Worm (Caenorhabditis elegans) whole organism, late embryonic: ENCODE data around the gene C08F11.17.

Experiments used
- C08G9.2 ChIP-seq: sonication (generic microtip); optimal IDR thresholded peaks from 2 replicates; lab custom pipeline; 2016; ENCODE audit warnings: mild to moderate bottlenecking, missing genetic modification characterization, moderate library complexity, missing compliant biosample characterization
- F13H6.1 ChIP-seq: sonication (generic microtip); optimal IDR thresholded peaks from 2 replicates; lab custom pipeline; 2016; ENCODE audit warnings: missing genetic modification characterization, missing compliant biosample characterization
- K02D7.2 ChIP-seq: sonication (generic microtip); optimal IDR thresholded peaks from 2 replicates; lab custom pipeline; 2017; ENCODE audit warnings: mild to moderate bottlenecking, missing genetic modification characterization, missing compliant biosample characterization
- T23F11.4 ChIP-seq: fragments of 200-800 bp; sonication (Bioruptor generic); optimal IDR thresholded peaks from 2 replicates; lab custom pipeline; 2018; ENCODE audit warnings: mild to moderate bottlenecking, missing genetic modification characterization, missing compliant biosample characterization
- ahr-1 ChIP-seq: sonication (generic microtip); optimal IDR thresholded peaks from 2 replicates; lab custom pipeline; 2016; ENCODE audit warnings: missing genetic modification characterization, missing compliant biosample characterization
- ceh-18 ChIP-seq: sonication (generic microtip); optimal IDR thresholded peaks from 2 replicates; lab custom pipeline; 2016; ENCODE audit warnings: missing genetic modification characterization, missing compliant biosample characterization
- ceh-19 ChIP-seq: fragments of 200-800 bp; sonication (Bioruptor generic); optimal IDR thresholded peaks from 2 replicates; lab custom pipeline; 2018; ENCODE audit warnings: mild to moderate bottlenecking, missing genetic modification characterization, missing compliant biosample characterization
- ceh-22 ChIP-seq: sonication (generic microtip); optimal IDR thresholded peaks from 2 replicates; lab custom pipeline; 2017; ENCODE audit warnings: missing biosample characterization, missing genetic modification characterization
- ceh-24 ChIP-seq: sonication (generic microtip); optimal IDR thresholded peaks from 2 replicates; lab custom pipeline; 2016; ENCODE audit warnings: mild to moderate bottlenecking, missing genetic modification characterization, missing compliant biosample characterization
- ceh-30 ChIP-seq: fragments of 150-350 bp; optimal IDR thresholded peaks from 2 replicates; lab custom pipeline; 2014; ENCODE audit warnings: missing biosample characterization, missing genetic modification characterization
- ceh-34 ChIP-seq: sonication (generic microtip); optimal IDR thresholded peaks from 2 replicates; lab custom pipeline; 2016; ENCODE audit warnings: mild to moderate bottlenecking, missing genetic modification characterization, missing compliant biosample characterization
- ceh-48 ChIP-seq: sonication (generic microtip); optimal IDR thresholded peaks from 2 replicates; lab custom pipeline; 2016; ENCODE audit warnings: missing genetic modification characterization, inconsistent platforms, missing compliant biosample characterization
- ceh-9 ChIP-seq: sonication (generic microtip); optimal IDR thresholded peaks from 2 replicates; lab custom pipeline; 2016; ENCODE audit warnings: mild to moderate bottlenecking, missing genetic modification characterization, inconsistent platforms, missing compliant biosample characterization
- che-1 ChIP-seq: sonication (generic microtip); optimal IDR thresholded peaks from 2 replicates; lab custom pipeline; 2016; ENCODE audit warnings: mild to moderate bottlenecking, missing genetic modification characterization, missing compliant biosample characterization
- dve-1 ChIP-seq: sonication (generic microtip); optimal IDR thresholded peaks from 2 replicates; lab custom pipeline; 2017; ENCODE audit warnings: antibody characterized with exemption, mild to moderate bottlenecking, missing genetic modification characterization, missing compliant biosample characterization
- ets-4 ChIP-seq: sonication (generic microtip); optimal IDR thresholded peaks from 2 replicates; lab custom pipeline; 2016; ENCODE audit warnings: missing genetic modification characterization, missing compliant biosample characterization
- eyg-1 ChIP-seq: sonication (generic microtip); optimal IDR thresholded peaks from 2 replicates; lab custom pipeline; 2016; ENCODE audit warnings: missing genotype, missing genetic modification characterization, missing compliant biosample characterization
- fax-1 ChIP-seq: sonication (generic microtip); optimal IDR thresholded peaks from 2 replicates; lab custom pipeline; 2016; ENCODE audit warnings: missing genotype, missing genetic modification characterization, missing compliant biosample characterization
- hlh-13 ChIP-seq: fragments of 200-800 bp; sonication (Bioruptor generic); optimal IDR thresholded peaks from 2 replicates; lab custom pipeline; 2018; ENCODE audit warnings: mild to moderate bottlenecking, missing genetic modification characterization, missing compliant biosample characterization
- hlh-8 ChIP-seq: sonication (generic microtip); optimal IDR thresholded peaks from 2 replicates; lab custom pipeline; 2016; ENCODE audit warnings: missing genotype, missing genetic modification characterization, missing compliant biosample characterization
- lim-6 ChIP-seq: sonication (generic microtip); optimal IDR thresholded peaks from 2 replicates; lab custom pipeline; 2016; ENCODE audit warnings: missing genetic modification characterization, missing compliant biosample characterization
- lin-11 ChIP-seq: fragments of 200-800 bp; sonication (Bioruptor generic); optimal IDR thresholded peaks from 2 replicates; lab custom pipeline; 2018; ENCODE audit warnings: mild to moderate bottlenecking, missing genetic modification characterization, missing compliant biosample characterization
- madf-2 ChIP-seq: sonication (generic microtip); optimal IDR thresholded peaks from 2 replicates; lab custom pipeline; 2017; ENCODE audit warnings: missing genetic modification characterization, missing compliant biosample characterization
- mec-3 ChIP-seq: sonication (generic microtip); optimal IDR thresholded peaks from 2 replicates; lab custom pipeline; 2016; ENCODE audit warnings: borderline replicate concordance, missing genetic modification characterization, missing compliant biosample characterization
- nfya-1 ChIP-seq: sonication (generic microtip); optimal IDR thresholded peaks from 2 replicates; lab custom pipeline; 2017; ENCODE audit warnings: missing genetic modification characterization, mild to moderate bottlenecking, missing compliant biosample characterization, antibody characterized with exemption, moderate library complexity
- nhr-11 ChIP-seq: fragments of 150-350 bp; optimal IDR thresholded peaks from 2 replicates; lab custom pipeline; 2014; ENCODE audit warnings: missing biosample characterization, missing genetic modification characterization
- nhr-232 ChIP-seq: sonication (generic microtip); optimal IDR thresholded peaks from 2 replicates; lab custom pipeline; 2016; ENCODE audit warnings: missing genetic modification characterization, missing compliant biosample characterization
- npax-4 ChIP-seq: sonication (generic microtip); optimal IDR thresholded peaks from 2 replicates; lab custom pipeline; 2016; ENCODE audit warnings: missing genetic modification characterization, missing compliant biosample characterization
- pag-3 ChIP-seq: sonication (generic microtip); optimal IDR thresholded peaks from 2 replicates; lab custom pipeline; 2016; ENCODE audit warnings: missing compliant biosample characterization, missing genetic modification characterization, borderline replicate concordance
- pat-9 ChIP-seq: fragments of 200-800 bp; sonication (Bioruptor generic); optimal IDR thresholded peaks from 2 replicates; lab custom pipeline; 2018; ENCODE audit warnings: mild to moderate bottlenecking, missing genetic modification characterization, moderate library complexity, missing compliant biosample characterization
- pha-2 ChIP-seq: sonication (generic microtip); optimal IDR thresholded peaks from 2 replicates; lab custom pipeline; 2017; ENCODE audit warnings: mild to moderate bottlenecking, missing genetic modification characterization, missing compliant biosample characterization
- ref-2 ChIP-seq: sonication (generic microtip); optimal IDR thresholded peaks from 2 replicates; lab custom pipeline; 2016; ENCODE audit warnings: missing genetic modification characterization, missing compliant biosample characterization
- rnt-1 ChIP-seq: sonication (generic microtip); optimal IDR thresholded peaks from 2 replicates; lab custom pipeline; 2016; ENCODE audit warnings: missing genetic modification characterization, missing compliant biosample characterization
- syd-9 ChIP-seq: sonication (generic microtip); optimal IDR thresholded peaks from 2 replicates; lab custom pipeline; 2016; ENCODE audit warnings: mild to moderate bottlenecking, missing genetic modification characterization, moderate library complexity, missing compliant biosample characterization
- tbx-2 ChIP-seq: sonication (generic microtip); optimal IDR thresholded peaks from 2 replicates; lab custom pipeline; 2016; ENCODE audit warnings: missing genetic modification characterization, missing compliant biosample characterization
- ttx-3 ChIP-seq: sonication (generic microtip); optimal IDR thresholded peaks from 2 replicates; lab custom pipeline; 2016; ENCODE audit warnings: missing genetic modification reagents, missing genetic modification characterization, missing compliant biosample characterization
- unc-3 ChIP-seq, 2 experiments: fragments of 200-800 bp in 1 of 2; sonication (Bioruptor generic) in 1 of 2; sonication (generic microtip) in 1 of 2; conservative IDR thresholded peaks in 1 of 2; optimal IDR thresholded peaks in 1 of 2; 2 replicates each; pipeline versions ENCODE4 v1.3.6 to Lab custom; 2016 to 2022; ENCODE audit warnings: missing compliant biosample characterization in 2 of 2, missing genetic modification characterization in 2 of 2, missing genetic modification reagents in 1 of 2
- unc-55 ChIP-seq: sonication (generic microtip); optimal IDR thresholded peaks from 2 replicates; lab custom pipeline; 2017; ENCODE audit warnings: missing biosample characterization, missing genetic modification reagents, missing genetic modification characterization
- zip-5 ChIP-seq: sonication (generic microtip); optimal IDR thresholded peaks from 2 replicates; lab custom pipeline; 2016; ENCODE audit warnings: missing genetic modification characterization, missing compliant biosample characterization
- ztf-16 ChIP-seq: sonication (generic microtip); optimal IDR thresholded peaks from 2 replicates; lab custom pipeline; 2017; ENCODE audit warnings: missing genetic modification characterization, missing compliant biosample characterization

Gene C08F11.17

DNA sequence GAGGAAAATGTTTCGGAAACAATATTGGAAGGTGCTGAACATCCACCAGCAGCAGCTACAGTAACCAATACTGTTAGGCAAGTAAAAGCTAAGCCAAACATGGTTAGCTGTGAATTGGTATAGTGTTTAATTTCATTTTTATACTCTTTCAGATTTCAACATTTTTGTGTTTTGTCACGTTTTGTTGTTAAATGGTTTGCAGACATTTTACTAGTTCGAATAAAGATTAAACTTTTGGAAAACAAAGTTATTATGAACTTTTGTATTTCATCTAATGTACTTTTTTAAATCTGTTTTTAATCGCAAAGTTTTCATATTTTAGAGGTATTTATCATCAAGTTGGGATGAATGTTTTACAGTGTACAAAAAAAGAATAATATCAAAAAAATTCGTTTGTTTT is at the start of gene C08F11.17:
Gene C08F11.17, minus strand, starts transcription at position 101 of the 400 bp plus-strand sequence.
- TF ChIP-seq zip-5 (tag; lab: Kevin White, UChicago) = no peak

DNA sequence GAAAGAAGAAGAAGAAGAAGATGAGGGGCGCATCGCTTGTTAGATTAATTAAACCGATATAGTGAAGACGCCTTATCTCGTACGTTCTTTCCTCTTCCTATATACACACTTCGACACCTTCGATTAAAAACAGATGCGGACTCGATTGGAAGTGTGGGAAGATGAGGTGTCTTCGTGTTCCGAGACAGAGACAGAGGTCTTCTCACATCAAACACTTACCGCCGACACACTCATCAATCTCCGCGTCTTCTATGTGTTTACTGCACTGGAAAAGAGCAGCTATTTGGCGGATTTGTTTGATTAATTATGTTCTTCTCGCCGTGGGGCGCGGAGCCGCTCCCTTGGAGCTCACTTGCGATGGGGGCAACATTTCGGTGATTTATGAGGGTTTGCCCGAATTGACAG is 49.2 kb upstream of the C08F11.17 start:
- TF ChIP-seq ahr-1 (tag; lab: Kevin White, UChicago) = no peak
- no peak for TF ChIP-seq che-1
- no peak for TF ChIP-seq ztf-16 (tag; lab: Kevin White, UChicago)
- no peak for TF ChIP-seq madf-2 (tag; lab: Kevin White, UChicago)
- no peak for TF ChIP-seq lin-11 (tag; lab: Kevin White, UChicago)
- TF ChIP-seq hlh-8 (tag; lab: Kevin White, UChicago) = peak; percentile 11
- TF ChIP-seq fax-1 = no peak
- TF ChIP-seq unc-55 (GFP tag; lab: Kevin White, UChicago) = peak; percentile 93
- peak; percentile 36 for TF ChIP-seq ceh-18 (tag; lab: Kevin White, UChicago)
- TF ChIP-seq rnt-1 (tag; lab: Kevin White, UChicago) = peak; percentile 62
- TF ChIP-seq nhr-232 (tag; lab: Kevin White, UChicago) = no peak
- no peak for TF ChIP-seq pag-3 (tag; lab: Kevin White, UChicago)
- no peak for TF ChIP-seq syd-9 (tag; lab: Kevin White, UChicago)

DNA sequence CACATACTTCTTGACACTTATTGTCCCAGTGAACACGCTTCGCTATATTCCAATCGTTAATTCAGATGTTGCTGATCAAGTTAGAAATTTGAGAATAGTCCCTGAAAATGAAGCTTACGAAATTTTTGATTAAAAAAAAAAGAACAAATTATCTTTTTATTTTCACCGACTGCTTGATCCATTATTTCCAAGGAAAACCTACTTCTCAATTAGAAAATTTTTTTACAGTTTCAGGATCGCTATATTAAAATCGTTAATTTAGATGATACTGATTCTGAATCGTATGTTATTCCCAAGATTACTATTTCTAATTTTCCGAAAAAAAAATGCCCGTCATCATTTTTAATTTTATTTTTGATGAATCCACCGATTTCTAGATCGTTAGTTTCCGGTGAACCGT is 48.5 kb upstream of the C08F11.17 start, which contains the start of gene T23G4.127:
Gene T23G4.127, minus strand, starts transcription at position 101 of the 400 bp plus-strand sequence.
- no peak for TF ChIP-seq lim-6 (tag; lab: Kevin White, UChicago)
- no peak for TF ChIP-seq ref-2 (tag; lab: Kevin White, UChicago)
- TF ChIP-seq ttx-3 (tag; lab: Kevin White, UChicago) = no peak
- no peak for TF ChIP-seq nhr-232 (tag; lab: Kevin White, UChicago)
- no peak for TF ChIP-seq pag-3 (tag; lab: Kevin White, UChicago)
- TF ChIP-seq fax-1 = no peak
- TF ChIP-seq ceh-34 (tag; lab: Kevin White, UChicago) = no peak
- TF ChIP-seq ztf-16 (tag; lab: Kevin White, UChicago) = no peak
- TF ChIP-seq madf-2 (tag; lab: Kevin White, UChicago) = no peak
- TF ChIP-seq tbx-2 (tag; lab: Kevin White, UChicago) = no peak
- no peak for TF ChIP-seq ceh-30
- TF ChIP-seq, all 69 proteins: peak for 0

DNA sequence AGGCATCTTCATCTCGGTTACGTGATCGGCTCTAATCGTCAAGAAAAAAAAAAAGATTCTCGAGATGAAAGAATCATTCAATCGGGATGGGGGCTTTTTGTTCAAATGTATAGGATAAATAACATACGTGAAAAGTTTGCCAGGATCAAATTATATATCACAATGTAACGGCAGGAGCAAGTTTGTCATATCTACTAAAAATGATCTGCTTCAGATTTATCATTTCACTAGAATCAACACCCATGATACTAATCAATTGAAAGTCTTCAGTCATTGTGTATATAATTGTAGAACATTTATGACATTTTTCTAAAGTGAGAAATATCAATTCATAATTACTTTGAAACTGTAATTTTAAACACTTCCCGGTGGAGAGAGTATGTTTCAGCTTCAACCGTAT is 46.8 kb upstream of the C08F11.17 start:
- TF ChIP-seq K02D7.2 (tag; lab: Kevin White, UChicago) = no peak

DNA sequence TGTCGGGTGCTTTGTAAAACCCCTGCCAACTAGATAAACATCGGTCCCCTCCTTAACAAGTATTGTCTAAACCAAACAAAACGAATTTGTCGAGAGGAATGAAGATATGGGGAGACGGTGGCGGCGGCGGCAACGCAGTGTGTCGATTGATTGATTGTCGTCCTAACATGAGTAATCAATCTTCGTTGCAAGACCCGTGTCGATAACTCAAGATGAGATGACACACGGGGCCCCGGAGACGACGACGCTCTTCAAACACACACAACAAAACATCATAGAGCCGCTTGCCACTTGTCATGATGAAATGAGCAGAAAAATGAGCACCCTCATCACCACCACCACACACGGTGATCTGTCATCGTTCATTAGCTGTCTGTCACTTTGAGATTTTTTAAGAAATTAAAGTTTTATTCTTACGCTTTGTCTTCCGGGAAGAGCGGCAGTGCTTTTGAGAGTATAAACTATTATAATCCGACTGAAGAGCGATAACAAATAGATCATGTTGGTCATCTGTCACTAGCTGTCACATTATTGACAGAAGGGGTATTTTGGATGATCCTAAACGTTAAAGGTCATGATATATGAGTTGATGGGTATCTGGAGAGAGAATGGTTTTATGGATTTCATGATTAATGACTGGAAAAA is 45.7 kb upstream of the C08F11.17 start:
- TF ChIP-seq syd-9 (tag; lab: Kevin White, UChicago) (no peak), eyg-1 (no peak), ceh-24 (tag; lab: Kevin White, UChicago) (no peak), C08G9.2 (tag; lab: Kevin White, UChicago) (no peak), rnt-1 (tag; lab: Kevin White, UChicago) (peak; percentile 79), ceh-18 (tag; lab: Kevin White, UChicago) (peak; percentile 61), T23F11.4 (GFP tag; lab: Kevin White, UChicago) (no peak), che-1 (no peak), ceh-9 (tag; lab: Kevin White, UChicago) (no peak), mec-3 (tag; lab: Kevin White, UChicago) (no peak), tbx-2 (tag; lab: Kevin White, UChicago) (peak; percentile 28), pha-2 (tag; lab: Kevin White, UChicago) (no peak), F13H6.1 (no peak), nhr-11 (tag; lab: Kevin White, UChicago) (no peak), ets-4 (tag; lab: Kevin White, UChicago) (no peak), ceh-22 (no peak), dve-1 (tag; lab: Kevin White, UChicago) (no peak), ttx-3 (tag; lab: Kevin White, UChicago) (no peak), zip-5 (tag; lab: Kevin White, UChicago) (no peak), unc-55 (GFP tag; lab: Kevin White, UChicago) (peak; percentile 100), fax-1 (no peak), ceh-48 (tag; lab: Kevin White, UChicago) (no peak), unc-3 (GFP tag; conservative IDR thresholded peaks at IDR 0.05; lab: Robert Waterston, UW) (no peak), unc-3 (tag; optimal IDR thresholded peaks at IDR 0.05; lab: Kevin White, UChicago) (peak; percentile 2), npax-4 (tag; lab: Kevin White, UChicago) (no peak), ceh-19 (no peak), madf-2 (tag; lab: Kevin White, UChicago) (no peak), hlh-13 (no peak), pat-9 (tag; lab: Kevin White, UChicago) (peak; percentile 26), nfya-1 (no peak), hlh-8 (tag; lab: Kevin White, UChicago) (no peak)
